ENCODE assay signal across 1 fruit fly cellular context in the genomic region with DNA sequence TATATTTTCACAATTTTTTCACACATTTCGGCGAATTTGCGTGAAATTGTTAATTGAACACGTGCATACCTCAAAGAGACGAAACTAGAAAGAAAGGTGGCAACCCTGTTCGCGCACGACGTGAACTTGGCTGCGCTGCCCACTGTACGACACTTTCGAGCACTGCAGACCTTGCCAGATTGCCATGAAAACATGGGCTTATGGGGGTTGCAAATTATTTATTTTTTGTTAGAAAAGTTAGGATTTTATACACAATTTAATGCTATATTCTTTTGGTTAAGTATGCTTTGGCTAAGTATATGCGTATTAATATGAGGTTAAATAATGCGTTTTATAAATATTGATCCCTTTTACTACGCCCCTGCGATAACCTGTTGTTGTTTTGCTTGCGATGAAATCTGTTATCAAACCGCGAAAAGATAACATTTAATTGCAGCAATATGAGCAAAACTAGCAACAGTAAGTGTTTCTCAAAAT.
A peak's percentile ranks its signal among the peaks of the same experiment; 100 is the strongest.
TF ChIP-seq lines count a peak whose summit lies in the region.

A gene (minus strand): TSS at position 100 of the 477 bp plus-strand sequence.
A gene (plus strand): TSS at position 369 of the 477 bp plus-strand sequence.

TF ChIP-seq in whole organism, embryonic, 481 proteins besides CTCF, POLR2A, EP300 and RAD21 (continued from another document and continues in another):
- peak; percentile 91 for TF ChIP-seq exex (tag; optimal IDR thresholded peaks at IDR 0.05; lab: Kevin White, UChicago)
- TF ChIP-seq vfl (GFP tag; optimal IDR thresholded peaks at IDR 0.05; lab: Kevin White, UChicago), result peak; percentile 98
- no peak for TF ChIP-seq mld (GFP tag; IDR thresholded peaks at IDR 0.05; lab: Robert Waterston, UW; ENCODE audit: partially characterized antibody)
- TF ChIP-seq cas (GFP tag; IDR thresholded peaks at IDR 0.05; lab: Robert Waterston, UW), result peak; percentile 86
- TF ChIP-seq CG10565 (GFP tag; optimal IDR thresholded peaks at IDR 0.05; lab: Kevin White, UChicago), result peak; percentile 88
- TF ChIP-seq C15 (GFP tag; IDR thresholded peaks at IDR 0.05; lab: Robert Waterston, UW), result peak; percentile 94
- peak; percentile 94 for TF ChIP-seq grn (GFP tag; optimal IDR thresholded peaks at IDR 0.05; lab: Kevin White, UChicago)
- peak; percentile 91 for TF ChIP-seq sens-2 (GFP tag; IDR thresholded peaks at IDR 0.05; lab: Robert Waterston, UW)
- peak; percentile 87 for TF ChIP-seq psq (GFP tag; optimal IDR thresholded peaks at IDR 0.05; lab: Kevin White, UChicago)
- peak; percentile 91 for TF ChIP-seq lbe (GFP tag; optimal IDR thresholded peaks at IDR 0.05; lab: Kevin White, UChicago)
- TF ChIP-seq CG2678 (tag; optimal IDR thresholded peaks at IDR 0.05; lab: Kevin White, UChicago), result peak; percentile 95
- TF ChIP-seq Tbp (GFP tag; optimal IDR thresholded peaks at IDR 0.05; lab: Kevin White, UChicago), result peak; percentile 33
- peak; percentile 56 for TF ChIP-seq Dref (GFP tag; IDR thresholded peaks at IDR 0.05; lab: Robert Waterston, UW)
- TF ChIP-seq YL-1 (GFP tag; optimal IDR thresholded peaks at IDR 0.05; lab: Kevin White, UChicago), result peak; percentile 100
- TF ChIP-seq seq (GFP tag; IDR thresholded peaks at IDR 0.05; lab: Robert Waterston, UW), result peak; percentile 94
- peak; percentile 96 for TF ChIP-seq ems (GFP tag; optimal IDR thresholded peaks at IDR 0.05; lab: Kevin White, UChicago)
- peak; percentile 98 for TF ChIP-seq zfh2 (GFP tag; optimal IDR thresholded peaks at IDR 0.05; lab: Kevin White, UChicago)
- peak; percentile 88 for TF ChIP-seq CG5245 (GFP tag; optimal IDR thresholded peaks at IDR 0.05; lab: Kevin White, UChicago)
- TF ChIP-seq gem (tag; optimal IDR thresholded peaks at IDR 0.05; lab: Kevin White, UChicago), result peak; percentile 98
- peak; percentile 93 for TF ChIP-seq gsb (GFP tag; IDR thresholded peaks at IDR 0.05; lab: Robert Waterston, UW)
- peak; percentile 95 to 98 for TF ChIP-seq dpn (GFP tag; optimal IDR thresholded peaks at IDR 0.05; lab: Kevin White, UChicago)
- TF ChIP-seq CG31388 (GFP tag; optimal IDR thresholded peaks at IDR 0.05; lab: Kevin White, UChicago), result peak; percentile 87
- peak; percentile 97 for TF ChIP-seq CG2712 (tag; optimal IDR thresholded peaks at IDR 0.05; lab: Kevin White, UChicago)
- peak; percentile 97 for TF ChIP-seq mam (GFP tag; optimal IDR thresholded peaks at IDR 0.05; lab: Kevin White, UChicago)
- TF ChIP-seq caup (GFP tag; optimal IDR thresholded peaks at IDR 0.05; lab: Kevin White, UChicago; ENCODE audit: severe bottlenecking), result peak; percentile 97
- TF ChIP-seq CG6175 (GFP tag; IDR thresholded peaks at IDR 0.05; lab: Robert Waterston, UW), result peak; percentile 96
- peak; percentile 95 for TF ChIP-seq CG8924 (tag; optimal IDR thresholded peaks at IDR 0.05; lab: Kevin White, UChicago)
- TF ChIP-seq tio (GFP tag; optimal IDR thresholded peaks at IDR 0.05; lab: Kevin White, UChicago), result no peak
- TF ChIP-seq grau (tag; optimal IDR thresholded peaks at IDR 0.05; lab: Kevin White, UChicago), result peak; percentile 95
- TF ChIP-seq ttk (GFP tag; IDR thresholded peaks at IDR 0.05; lab: Robert Waterston, UW), result peak; percentile 95
- TF ChIP-seq CG7928 (GFP tag; optimal IDR thresholded peaks at IDR 0.05; lab: Kevin White, UChicago), result peak; percentile 77
- no peak for TF ChIP-seq Doc3 (GFP tag; IDR thresholded peaks at IDR 0.05; lab: Robert Waterston, UW; ENCODE audit: partially characterized antibody)
- peak; percentile 90 for TF ChIP-seq CG18476 (GFP tag; optimal IDR thresholded peaks at IDR 0.05; lab: Kevin White, UChicago)
- peak; percentile 92 for TF ChIP-seq CG4282 (GFP tag; optimal IDR thresholded peaks at IDR 0.05; lab: Kevin White, UChicago)
- peak; percentile 90 for TF ChIP-seq CG1529 (GFP tag; optimal IDR thresholded peaks at IDR 0.05; lab: Kevin White, UChicago)
- peak; percentile 94 for TF ChIP-seq CG14014 (GFP tag; IDR thresholded peaks at IDR 0.05; lab: Robert Waterston, UW)
- TF ChIP-seq dan (GFP tag; IDR thresholded peaks at IDR 0.05; lab: Robert Waterston, UW), result peak; percentile 76
- TF ChIP-seq Vsx1 (GFP tag; optimal IDR thresholded peaks at IDR 0.05; lab: Kevin White, UChicago), result peak; percentile 91
- TF ChIP-seq Camta (GFP tag; optimal IDR thresholded peaks at IDR 0.05; lab: Kevin White, UChicago), result peak; percentile 96
- no peak for TF ChIP-seq CG34224 (GFP tag; IDR thresholded peaks at IDR 0.05; lab: Robert Waterston, UW; ENCODE audit: partially characterized antibody)
- peak; percentile 85 for TF ChIP-seq sim (GFP tag; IDR thresholded peaks at IDR 0.05; lab: Robert Waterston, UW)
- peak; percentile 93 for TF ChIP-seq CG7556 (GFP tag; optimal IDR thresholded peaks at IDR 0.05; lab: Kevin White, UChicago)
- TF ChIP-seq CG10321 (GFP tag; IDR thresholded peaks at IDR 0.05; lab: Robert Waterston, UW), result peak; percentile 70
- TF ChIP-seq chinmo (GFP tag; IDR thresholded peaks at IDR 0.05; lab: Robert Waterston, UW; ENCODE audit: partially characterized antibody), result 0 out of 4 replicates have a peak, but pooled peaks have one; percentile 16
- TF ChIP-seq corto (GFP tag; optimal IDR thresholded peaks at IDR 0.05; lab: Kevin White, UChicago), result peak; percentile 88
- TF ChIP-seq ken (GFP tag; IDR thresholded peaks at IDR 0.05; lab: Robert Waterston, UW), result peak; percentile 98
- TF ChIP-seq CG30431 (GFP tag; optimal IDR thresholded peaks at IDR 0.05; lab: Kevin White, UChicago), result peak; percentile 95
- TF ChIP-seq CG12071 (GFP tag; optimal IDR thresholded peaks at IDR 0.05; lab: Kevin White, UChicago), result peak; percentile 91
- peak; percentile 98 for TF ChIP-seq lab (GFP tag; optimal IDR thresholded peaks at IDR 0.05; lab: Kevin White, UChicago)
- TF ChIP-seq pan (optimal IDR thresholded peaks at IDR 0.05; lab: Kevin White, UChicago), result no peak
- peak in 1 of 2 experiments; percentile 96 for TF ChIP-seq pan (GFP tag; optimal IDR thresholded peaks at IDR 0.05 in 1 of 2, IDR thresholded peaks at IDR 0.05 in 1 of 2)
- TF ChIP-seq CG4730 (GFP tag; IDR thresholded peaks at IDR 0.05; lab: Robert Waterston, UW), result peak; percentile 89
- peak; percentile 94 for TF ChIP-seq her (GFP tag; optimal IDR thresholded peaks at IDR 0.05; lab: Kevin White, UChicago)
- peak; percentile 98 for TF ChIP-seq CG32532 (GFP tag; IDR thresholded peaks at IDR 0.05; lab: Robert Waterston, UW)
- TF ChIP-seq cwo (GFP tag; optimal IDR thresholded peaks at IDR 0.05; lab: Kevin White, UChicago), result peak; percentile 89
- peak; percentile 90 for TF ChIP-seq fd96Cb (tag; optimal IDR thresholded peaks at IDR 0.05; lab: Kevin White, UChicago)
- peak; percentile 98 for TF ChIP-seq CG7987 (GFP tag; optimal IDR thresholded peaks at IDR 0.05; lab: Kevin White, UChicago)
- peak; percentile 95 for TF ChIP-seq kah (GFP tag; optimal IDR thresholded peaks at IDR 0.05; lab: Kevin White, UChicago)
- peak; percentile 94 for TF ChIP-seq CG2199 (GFP tag; IDR thresholded peaks at IDR 0.05; lab: Robert Waterston, UW)
- peak; percentile 93 for TF ChIP-seq ro (GFP tag; IDR thresholded peaks at IDR 0.05; lab: Robert Waterston, UW)
- peak; percentile 97 for TF ChIP-seq zfh1 (GFP tag; IDR thresholded peaks at IDR 0.05; lab: Robert Waterston, UW)
- TF ChIP-seq tna (GFP tag; IDR thresholded peaks at IDR 0.05; lab: Robert Waterston, UW; ENCODE audit: partially characterized antibody), result no peak; the same call in 1 of the 2 replicates
- peak; percentile 96 for TF ChIP-seq Chrac-16 (GFP tag; optimal IDR thresholded peaks at IDR 0.05; lab: Kevin White, UChicago)
- peak; percentile 94 for TF ChIP-seq CG8089 (GFP tag; optimal IDR thresholded peaks at IDR 0.05; lab: Kevin White, UChicago)
- peak; percentile 98 for TF ChIP-seq pum (GFP tag; optimal IDR thresholded peaks at IDR 0.05; lab: Kevin White, UChicago)
- peak; percentile 97 for TF ChIP-seq CG18599 (GFP tag; optimal IDR thresholded peaks at IDR 0.05; lab: Kevin White, UChicago)
- no peak for TF ChIP-seq CG7963 (GFP tag; IDR thresholded peaks at IDR 0.05; lab: Robert Waterston, UW; ENCODE audit: partially characterized antibody)
- TF ChIP-seq odd (GFP tag; optimal IDR thresholded peaks at IDR 0.05; lab: Kevin White, UChicago), result peak; percentile 90
- TF ChIP-seq Drgx (GFP tag; IDR thresholded peaks at IDR 0.05; lab: Robert Waterston, UW), result peak; percentile 90
- TF ChIP-seq CG11504 (tag; optimal IDR thresholded peaks at IDR 0.05; lab: Kevin White, UChicago), result peak; percentile 93
- peak; percentile 83 for TF ChIP-seq Asciz (GFP tag; optimal IDR thresholded peaks at IDR 0.05; lab: Kevin White, UChicago)
- TF ChIP-seq CG17912 (GFP tag; optimal IDR thresholded peaks at IDR 0.05; lab: Kevin White, UChicago), result peak; percentile 98
- peak; percentile 95 for TF ChIP-seq slou (GFP tag; optimal IDR thresholded peaks at IDR 0.05; lab: Kevin White, UChicago)
- peak; percentile 79 for TF ChIP-seq Gsc (GFP tag; IDR thresholded peaks at IDR 0.05; lab: Robert Waterston, UW)
- TF ChIP-seq CG10147 (GFP tag; optimal IDR thresholded peaks at IDR 0.05; lab: Kevin White, UChicago), result peak; percentile 94
- peak; percentile 91 for TF ChIP-seq hkb (optimal IDR thresholded peaks at IDR 0.05; lab: Kevin White, UChicago)
- peak; percentile 93 for TF ChIP-seq hkb (GFP tag; IDR thresholded peaks at IDR 0.05; lab: Robert Waterston, UW)
- TF ChIP-seq Dfd (GFP tag; optimal IDR thresholded peaks at IDR 0.05; lab: Kevin White, UChicago), result no peak
- peak; percentile 62 for TF ChIP-seq zf30C (GFP tag; optimal IDR thresholded peaks at IDR 0.05; lab: Kevin White, UChicago)
- no peak for TF ChIP-seq pita (GFP tag; optimal IDR thresholded peaks at IDR 0.05; lab: Kevin White, UChicago)
- peak; percentile 79 for TF ChIP-seq Adf1 (GFP tag; IDR thresholded peaks at IDR 0.05; lab: Robert Waterston, UW)
- TF ChIP-seq pnt (GFP tag; optimal IDR thresholded peaks at IDR 0.05; lab: Kevin White, UChicago), result peak; percentile 95
- TF ChIP-seq HHEX (GFP tag; optimal IDR thresholded peaks at IDR 0.05; lab: Kevin White, UChicago), result peak; percentile 96
- peak; percentile 95 for TF ChIP-seq CG1603 (tag; optimal IDR thresholded peaks at IDR 0.05; lab: Kevin White, UChicago)
- peak; percentile 98 for TF ChIP-seq Hmr (GFP tag; optimal IDR thresholded peaks at IDR 0.05; lab: Kevin White, UChicago)
- peak; percentile 94 for TF ChIP-seq ase (GFP tag; IDR thresholded peaks at IDR 0.05; lab: Robert Waterston, UW)
- TF ChIP-seq Awh (GFP tag; IDR thresholded peaks at IDR 0.05; lab: Robert Waterston, UW), result peak; percentile 93
- peak; percentile 97 for TF ChIP-seq chn (GFP tag; optimal IDR thresholded peaks at IDR 0.05; lab: Kevin White, UChicago)
- TF ChIP-seq so (GFP tag; IDR thresholded peaks at IDR 0.05; lab: Robert Waterston, UW), result peak; percentile 90
- peak; percentile 95 for TF ChIP-seq trem (tag; optimal IDR thresholded peaks at IDR 0.05; lab: Kevin White, UChicago)
- peak; percentile 95 for TF ChIP-seq tx (GFP tag; optimal IDR thresholded peaks at IDR 0.05; lab: Kevin White, UChicago)
- TF ChIP-seq CG10979 (tag; optimal IDR thresholded peaks at IDR 0.05; lab: Kevin White, UChicago), result peak; percentile 89
- TF ChIP-seq CG4328 (GFP tag; optimal IDR thresholded peaks at IDR 0.05; lab: Kevin White, UChicago), result peak; percentile 97
- TF ChIP-seq CG16779 (GFP tag; IDR thresholded peaks at IDR 0.05; lab: Robert Waterston, UW), result peak; percentile 83
- peak; percentile 96 for TF ChIP-seq PHDP (tag; optimal IDR thresholded peaks at IDR 0.05; lab: Kevin White, UChicago)
- TF ChIP-seq CG3838 (GFP tag; optimal IDR thresholded peaks at IDR 0.05; lab: Kevin White, UChicago), result peak; percentile 89
- TF ChIP-seq sna (GFP tag; IDR thresholded peaks at IDR 0.05; lab: Robert Waterston, UW; ENCODE audit: partially characterized antibody), result no peak; the same call in 1 of the 2 replicates
- TF ChIP-seq CG15601 (tag; optimal IDR thresholded peaks at IDR 0.05; lab: Kevin White, UChicago), result peak; percentile 92
- TF ChIP-seq CG13424 (tag; optimal IDR thresholded peaks at IDR 0.05; lab: Kevin White, UChicago), result peak; percentile 97
- peak; percentile 94 for TF ChIP-seq CG15696 (tag; optimal IDR thresholded peaks at IDR 0.05; lab: Kevin White, UChicago)
- TF ChIP-seq slp2 (GFP tag; optimal IDR thresholded peaks at IDR 0.05; lab: Kevin White, UChicago), result peak; percentile 93
- peak; percentile 94 for TF ChIP-seq az2 (GFP tag; optimal IDR thresholded peaks at IDR 0.05; lab: Kevin White, UChicago)
- TF ChIP-seq Neu2 (GFP tag; optimal IDR thresholded peaks at IDR 0.05; lab: Kevin White, UChicago; ENCODE audit: borderline replicate concordance), result peak; percentile 88
- TF ChIP-seq prd (optimal IDR thresholded peaks at IDR 0.05; lab: Kevin White, UChicago), result no peak
- TF ChIP-seq prd (GFP tag; IDR thresholded peaks at IDR 0.05; lab: Robert Waterston, UW), result peak; percentile 97
- peak; percentile 79 for TF ChIP-seq Ravus (GFP tag; IDR thresholded peaks at IDR 0.05; lab: Robert Waterston, UW)
- TF ChIP-seq Trl (optimal IDR thresholded peaks at IDR 0.05; lab: Kevin White, UChicago), result peak in 1 of 2 experiments; percentile 40
- peak; percentile 98 for TF ChIP-seq Trl (GFP tag; optimal IDR thresholded peaks at IDR 0.05; lab: Kevin White, UChicago)
- TF ChIP-seq pho (GFP tag; optimal IDR thresholded peaks at IDR 0.05; lab: Kevin White, UChicago), result peak; percentile 97
- TF ChIP-seq gfzf (GFP tag; optimal IDR thresholded peaks at IDR 0.05; lab: Kevin White, UChicago), result peak; percentile 45
- TF ChIP-seq CG11695 (GFP tag; IDR thresholded peaks at IDR 0.05; lab: Robert Waterston, UW), result peak; percentile 94
- TF ChIP-seq HLH54F (GFP tag; optimal IDR thresholded peaks at IDR 0.05; lab: Kevin White, UChicago), result peak; percentile 97
- peak; percentile 86 for TF ChIP-seq CG3163 (GFP tag; optimal IDR thresholded peaks at IDR 0.05; lab: Kevin White, UChicago)
- TF ChIP-seq Scr (GFP tag; IDR thresholded peaks at IDR 0.05; lab: Robert Waterston, UW; ENCODE audit: partially characterized antibody), result peak; percentile 45; the same call in 1 of the 2 replicates
- TF ChIP-seq CG10959 (GFP tag; IDR thresholded peaks at IDR 0.05; lab: Robert Waterston, UW), result peak; percentile 88
- peak in 1 of 2 experiments; percentile 0 for TF ChIP-seq eve (GFP tag; optimal IDR thresholded peaks at IDR 0.05; lab: Kevin White, UChicago)
- TF ChIP-seq CG6272 (GFP tag; IDR thresholded peaks at IDR 0.05; lab: Robert Waterston, UW), result peak; percentile 94
- peak; percentile 85 for TF ChIP-seq CG4707 (GFP tag; optimal IDR thresholded peaks at IDR 0.05; lab: Kevin White, UChicago)
- peak in 1 of 2 experiments; percentile 87 for TF ChIP-seq insv (GFP tag; optimal IDR thresholded peaks at IDR 0.05; lab: Kevin White, UChicago)
- peak; percentile 97 for TF ChIP-seq CG11085 (GFP tag; IDR thresholded peaks at IDR 0.05; lab: Robert Waterston, UW)
- TF ChIP-seq CG10462 (GFP tag; optimal IDR thresholded peaks at IDR 0.05; lab: Kevin White, UChicago), result peak; percentile 89
- TF ChIP-seq lov (optimal IDR thresholded peaks at IDR 0.05; lab: Kevin White, UChicago), result no peak
- peak; percentile 94 for TF ChIP-seq lov (GFP tag; IDR thresholded peaks at IDR 0.05; lab: Robert Waterston, UW)
